Worm (Caenorhabditis elegans) whole organism, late embryonic: ENCODE data around the gene sru-22.

Source experiments
- C08G9.2 ChIP-seq: sonication (generic microtip); optimal IDR thresholded peaks from 2 replicates; lab custom pipeline; 2016; ENCODE audit warnings: mild to moderate bottlenecking, missing genetic modification characterization, moderate library complexity, missing compliant biosample characterization
- C38D4.7 ChIP-seq: fragments of 200-800 bp; sonication (Bioruptor generic); optimal IDR thresholded peaks from 2 replicates; lab custom pipeline; 2018; ENCODE audit warnings: mild to moderate bottlenecking, missing genetic modification characterization, moderate library complexity, missing compliant biosample characterization
- F13H6.1 ChIP-seq: sonication (generic microtip); optimal IDR thresholded peaks from 2 replicates; lab custom pipeline; 2016; ENCODE audit warnings: missing genetic modification characterization, missing compliant biosample characterization
- K09A11.1 ChIP-seq: sonication (generic microtip); optimal IDR thresholded peaks from 2 replicates; lab custom pipeline; 2017; ENCODE audit warnings: antibody characterized with exemption, mild to moderate bottlenecking, missing genetic modification characterization, missing compliant biosample characterization; ENCODE audit not compliant: insufficient read depth
- T23F11.4 ChIP-seq: fragments of 200-800 bp; sonication (Bioruptor generic); optimal IDR thresholded peaks from 2 replicates; lab custom pipeline; 2018; ENCODE audit warnings: mild to moderate bottlenecking, missing genetic modification characterization, missing compliant biosample characterization
- Y22D7AL.16 ChIP-seq: sonication (generic microtip); optimal IDR thresholded peaks from 2 replicates; lab custom pipeline; 2016; ENCODE audit warnings: missing genetic modification characterization, missing compliant biosample characterization
- ahr-1 ChIP-seq: sonication (generic microtip); optimal IDR thresholded peaks from 2 replicates; lab custom pipeline; 2016; ENCODE audit warnings: missing genetic modification characterization, missing compliant biosample characterization
- ceh-14 ChIP-seq: sonication (generic microtip); optimal IDR thresholded peaks from 2 replicates; lab custom pipeline; 2016; ENCODE audit warnings: missing genotype, missing genetic modification characterization, missing compliant biosample characterization
- ceh-18 ChIP-seq: sonication (generic microtip); optimal IDR thresholded peaks from 2 replicates; lab custom pipeline; 2016; ENCODE audit warnings: missing genetic modification characterization, missing compliant biosample characterization
- ceh-30 ChIP-seq: fragments of 150-350 bp; optimal IDR thresholded peaks from 2 replicates; lab custom pipeline; 2014; ENCODE audit warnings: missing biosample characterization, missing genetic modification characterization
- ceh-31 ChIP-seq: sonication (generic microtip); optimal IDR thresholded peaks from 2 replicates; lab custom pipeline; 2016; ENCODE audit warnings: missing genetic modification characterization, missing compliant biosample characterization
- ceh-34 ChIP-seq: sonication (generic microtip); optimal IDR thresholded peaks from 2 replicates; lab custom pipeline; 2016; ENCODE audit warnings: mild to moderate bottlenecking, missing genetic modification characterization, missing compliant biosample characterization
- ceh-6 ChIP-seq: fragments of 200-800 bp; sonication (Bioruptor generic); optimal IDR thresholded peaks from 2 replicates; lab custom pipeline; 2018; ENCODE audit warnings: mild to moderate bottlenecking, missing genetic modification characterization, missing compliant biosample characterization
- ceh-9 ChIP-seq: sonication (generic microtip); optimal IDR thresholded peaks from 2 replicates; lab custom pipeline; 2016; ENCODE audit warnings: mild to moderate bottlenecking, missing genetic modification characterization, inconsistent platforms, missing compliant biosample characterization
- che-1 ChIP-seq: sonication (generic microtip); optimal IDR thresholded peaks from 2 replicates; lab custom pipeline; 2016; ENCODE audit warnings: mild to moderate bottlenecking, missing genetic modification characterization, missing compliant biosample characterization
- dve-1 ChIP-seq: sonication (generic microtip); optimal IDR thresholded peaks from 2 replicates; lab custom pipeline; 2017; ENCODE audit warnings: antibody characterized with exemption, mild to moderate bottlenecking, missing genetic modification characterization, missing compliant biosample characterization
- elt-2 ChIP-seq: sonication (generic microtip); optimal IDR thresholded peaks from 2 replicates; lab custom pipeline; 2016; ENCODE audit warnings: missing genetic modification reagents, missing genetic modification characterization, missing compliant biosample characterization
- elt-4 ChIP-seq: sonication (generic microtip); optimal IDR thresholded peaks from 2 replicates; lab custom pipeline; 2016; ENCODE audit warnings: missing genetic modification characterization, missing compliant biosample characterization
- ets-4 ChIP-seq: sonication (generic microtip); optimal IDR thresholded peaks from 2 replicates; lab custom pipeline; 2016; ENCODE audit warnings: missing genetic modification characterization, missing compliant biosample characterization
- fax-1 ChIP-seq: sonication (generic microtip); optimal IDR thresholded peaks from 2 replicates; lab custom pipeline; 2016; ENCODE audit warnings: missing genotype, missing genetic modification characterization, missing compliant biosample characterization
- fkh-10 ChIP-seq: fragments of 150-350 bp; optimal IDR thresholded peaks from 2 replicates; lab custom pipeline; 2014; ENCODE audit warnings: missing biosample characterization, missing genetic modification reagents, missing genetic modification characterization
- fkh-6 ChIP-seq: sonication (generic microtip); optimal IDR thresholded peaks from 2 replicates; lab custom pipeline; 2016; ENCODE audit warnings: missing genetic modification characterization, missing compliant biosample characterization
- hlh-13 ChIP-seq: fragments of 200-800 bp; sonication (Bioruptor generic); optimal IDR thresholded peaks from 2 replicates; lab custom pipeline; 2018; ENCODE audit warnings: mild to moderate bottlenecking, missing genetic modification characterization, missing compliant biosample characterization
- hlh-15 ChIP-seq: sonication (generic microtip); optimal IDR thresholded peaks from 2 replicates; lab custom pipeline; 2016; ENCODE audit warnings: missing genetic modification characterization, missing compliant biosample characterization
- hlh-30 ChIP-seq: sonication (generic microtip); optimal IDR thresholded peaks from 2 replicates; lab custom pipeline; 2017; ENCODE audit warnings: antibody characterized with exemption, missing genetic modification characterization, missing compliant biosample characterization; ENCODE audit not compliant: insufficient read depth
- hlh-6 ChIP-seq: sonication (generic microtip); optimal IDR thresholded peaks from 2 replicates; lab custom pipeline; 2016; ENCODE audit warnings: missing genotype, missing genetic modification characterization, missing compliant biosample characterization
- hlh-8 ChIP-seq: sonication (generic microtip); optimal IDR thresholded peaks from 2 replicates; lab custom pipeline; 2016; ENCODE audit warnings: missing genotype, missing genetic modification characterization, missing compliant biosample characterization
- lim-6 ChIP-seq: sonication (generic microtip); optimal IDR thresholded peaks from 2 replicates; lab custom pipeline; 2016; ENCODE audit warnings: missing genetic modification characterization, missing compliant biosample characterization
- lin-11 ChIP-seq: fragments of 200-800 bp; sonication (Bioruptor generic); optimal IDR thresholded peaks from 2 replicates; lab custom pipeline; 2018; ENCODE audit warnings: mild to moderate bottlenecking, missing genetic modification characterization, missing compliant biosample characterization
- nfya-1 ChIP-seq: sonication (generic microtip); optimal IDR thresholded peaks from 2 replicates; lab custom pipeline; 2017; ENCODE audit warnings: missing genetic modification characterization, mild to moderate bottlenecking, missing compliant biosample characterization, antibody characterized with exemption, moderate library complexity
- pag-3 ChIP-seq: sonication (generic microtip); optimal IDR thresholded peaks from 2 replicates; lab custom pipeline; 2016; ENCODE audit warnings: missing compliant biosample characterization, missing genetic modification characterization, borderline replicate concordance
- pat-9 ChIP-seq: fragments of 200-800 bp; sonication (Bioruptor generic); optimal IDR thresholded peaks from 2 replicates; lab custom pipeline; 2018; ENCODE audit warnings: mild to moderate bottlenecking, missing genetic modification characterization, moderate library complexity, missing compliant biosample characterization
- syd-9 ChIP-seq: sonication (generic microtip); optimal IDR thresholded peaks from 2 replicates; lab custom pipeline; 2016; ENCODE audit warnings: mild to moderate bottlenecking, missing genetic modification characterization, moderate library complexity, missing compliant biosample characterization
- tbx-2 ChIP-seq: sonication (generic microtip); optimal IDR thresholded peaks from 2 replicates; lab custom pipeline; 2016; ENCODE audit warnings: missing genetic modification characterization, missing compliant biosample characterization
- tbx-7 ChIP-seq: sonication (generic microtip); optimal IDR thresholded peaks from 2 replicates; lab custom pipeline; 2016; ENCODE audit warnings: missing genotype, missing genetic modification characterization, missing compliant biosample characterization
- unc-42 ChIP-seq: sonication (generic microtip); optimal IDR thresholded peaks from 2 replicates; lab custom pipeline; 2016; ENCODE audit warnings: missing genotype, missing genetic modification characterization, missing compliant biosample characterization
- unc-55 ChIP-seq: sonication (generic microtip); optimal IDR thresholded peaks from 2 replicates; lab custom pipeline; 2017; ENCODE audit warnings: missing biosample characterization, missing genetic modification reagents, missing genetic modification characterization
- unc-86 ChIP-seq: sonication (generic microtip); optimal IDR thresholded peaks from 2 replicates; lab custom pipeline; 2016; ENCODE audit warnings: missing genetic modification characterization, missing compliant biosample characterization
- zip-5 ChIP-seq: sonication (generic microtip); optimal IDR thresholded peaks from 2 replicates; lab custom pipeline; 2016; ENCODE audit warnings: missing genetic modification characterization, missing compliant biosample characterization
- ztf-16 ChIP-seq: sonication (generic microtip); optimal IDR thresholded peaks from 2 replicates; lab custom pipeline; 2017; ENCODE audit warnings: missing genetic modification characterization, missing compliant biosample characterization

sru-22 gene

ce11 chrV:16022600-16022999, 47.9 kb upstream of the sru-22 start (continued):
- TF ChIP-seq K09A11.1 (tag; lab: Kevin White, UChicago) (no peak), ceh-31 (tag; lab: Kevin White, UChicago) (peak; percentile 93), elt-4 (tag; lab: Kevin White, UChicago) (no peak), unc-86 (tag; lab: Kevin White, UChicago) (no peak), unc-55 (GFP tag; lab: Kevin White, UChicago) (no peak), zip-5 (peak; percentile 68), tbx-7 (tag; lab: Kevin White, UChicago) (peak; percentile 85), pag-3 (tag; lab: Kevin White, UChicago) (no peak), fkh-6 (tag; lab: Kevin White, UChicago) (no peak), ceh-18 (tag; lab: Kevin White, UChicago) (no peak), hlh-8 (tag; lab: Kevin White, UChicago) (peak; percentile 74), fkh-10 (GFP tag; lab: Kevin White, UChicago) (no peak), ahr-1 (tag; lab: Kevin White, UChicago) (no peak), pat-9 (tag; lab: Kevin White, UChicago) (no peak), lim-6 (tag; lab: Kevin White, UChicago) (peak; percentile 57), ztf-16 (peak; percentile 6), ets-4 (peak; percentile 72), elt-2 (tag; lab: Kevin White, UChicago) (peak; percentile 38), C08G9.2 (tag; lab: Kevin White, UChicago) (peak; percentile 94), hlh-15 (tag; lab: Kevin White, UChicago) (no peak), lin-11 (tag; lab: Kevin White, UChicago) (no peak)

- TF ChIP-seq fkh-6 (tag; lab: Kevin White, UChicago) (no peak), ceh-31 (tag; lab: Kevin White, UChicago) (no peak), unc-42 (no peak), hlh-13 (GFP tag; lab: Kevin White, UChicago) (no peak), che-1 (tag; lab: Kevin White, UChicago) (no peak), elt-2 (tag; lab: Kevin White, UChicago) (no peak)
These were observed 45.3 kb upstream of the sru-22 start, which contains the start of gene srx-44 for ce11 chrV:16020042-16020441. TSS of gene srx-44 (plus strand) at chrV:16020342.

DNA sequence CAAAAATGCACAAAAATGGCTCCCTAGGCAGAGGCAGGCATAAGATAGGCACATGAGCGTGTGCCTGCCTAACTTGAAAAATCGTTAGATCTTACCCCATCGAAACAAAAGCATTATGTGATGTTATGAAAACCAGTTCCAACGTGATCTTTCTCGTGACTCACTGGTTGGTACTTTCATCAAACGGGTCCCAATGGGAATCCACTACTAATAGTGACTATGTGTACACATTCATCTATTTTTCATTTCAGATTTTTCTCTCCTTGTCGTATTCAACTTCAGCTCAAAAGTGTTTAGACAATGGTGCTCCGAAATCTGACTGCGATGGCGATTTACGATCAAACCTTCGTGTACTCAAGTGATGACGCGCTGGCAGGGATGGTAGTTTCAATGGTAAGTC, 42.9 kb upstream of the sru-22 start, which contains the start of gene srx-43:
Gene srx-43 (plus strand): TSS at position 301 of the 400 bp plus-strand sequence.
- TF ChIP-seq ceh-30 (tag; lab: Kevin White, UChicago): no peak
- TF ChIP-seq syd-9 (tag; lab: Kevin White, UChicago): no peak
- TF ChIP-seq ceh-14 (tag; lab: Kevin White, UChicago): no peak
- no peak for TF ChIP-seq che-1 (tag; lab: Kevin White, UChicago)
- no peak for TF ChIP-seq F13H6.1
- no peak for TF ChIP-seq ceh-9 (tag; lab: Kevin White, UChicago)
- TF ChIP-seq dve-1 (tag; lab: Kevin White, UChicago): no peak
- TF ChIP-seq fkh-6 (tag; lab: Kevin White, UChicago): no peak

- no peak for TF ChIP-seq hlh-30 (tag; lab: Kevin White, UChicago)
- TF ChIP-seq ceh-9 (tag; lab: Kevin White, UChicago): no peak
- TF ChIP-seq tbx-2 (tag; lab: Kevin White, UChicago): no peak
- TF ChIP-seq fax-1 (tag; lab: Kevin White, UChicago): no peak
- TF ChIP-seq K09A11.1 (tag; lab: Kevin White, UChicago): no peak
These were observed 42.2 kb upstream of the sru-22 start for ce11 chrV:16016977-16017376.

- TF ChIP-seq hlh-6 (tag; lab: Kevin White, UChicago): no peak
- TF ChIP-seq C38D4.7 (GFP tag; lab: Kevin White, UChicago): no peak
- TF ChIP-seq unc-86 (tag; lab: Kevin White, UChicago): no peak
- TF ChIP-seq fax-1 (tag; lab: Kevin White, UChicago): no peak
- TF ChIP-seq T23F11.4: no peak
- no peak for TF ChIP-seq Y22D7AL.16 (tag; lab: Kevin White, UChicago)
- TF ChIP-seq nfya-1 (tag; lab: Kevin White, UChicago): no peak
- no peak for TF ChIP-seq pat-9 (tag; lab: Kevin White, UChicago)
- TF ChIP-seq pag-3 (tag; lab: Kevin White, UChicago): no peak
- TF ChIP-seq ceh-6 (GFP tag; lab: Kevin White, UChicago): no peak
- no peak for TF ChIP-seq ceh-34
- TF ChIP-seq, all 69 proteins: peak for 0
These were observed 40.9 kb upstream of the sru-22 start, which contains the start of gene str-232 for ce11 chrV:16015652-16016051. TSS of gene str-232 (minus strand) at chrV:16015752.
